Worm (Caenorhabditis elegans) whole organism, midembryonic: ENCODE measurements around the gene flp-23.

Experiments used
- T22C8.4 ChIP-seq: fragments of 200-800 bp; sonication (Bioruptor generic); IDR thresholded peaks from 2 replicates; pipeline ENCODE4 v1.3.6; 2022; ENCODE audit warnings: missing genetic modification characterization, missing compliant biosample characterization
- cog-1 ChIP-seq: sonication (generic microtip); optimal IDR thresholded peaks from 2 replicates; lab custom pipeline; 2016; ENCODE audit warnings: missing genetic modification characterization, missing compliant biosample characterization
- flt-1 ChIP-seq: fragments of 200-800 bp; sonication (Bioruptor generic); IDR thresholded peaks from 2 replicates; pipeline ENCODE4 v1.3.6; 2022; ENCODE audit warnings: missing genetic modification characterization, missing compliant biosample characterization
- ref-1 ChIP-seq: fragments of 200-800 bp; sonication (Bioruptor generic); conservative IDR thresholded peaks from 2 replicates; pipeline ENCODE4 v1.3.6; 2022; ENCODE audit warnings: missing genetic modification reagents, missing genetic modification characterization, missing compliant biosample characterization

DNA sequence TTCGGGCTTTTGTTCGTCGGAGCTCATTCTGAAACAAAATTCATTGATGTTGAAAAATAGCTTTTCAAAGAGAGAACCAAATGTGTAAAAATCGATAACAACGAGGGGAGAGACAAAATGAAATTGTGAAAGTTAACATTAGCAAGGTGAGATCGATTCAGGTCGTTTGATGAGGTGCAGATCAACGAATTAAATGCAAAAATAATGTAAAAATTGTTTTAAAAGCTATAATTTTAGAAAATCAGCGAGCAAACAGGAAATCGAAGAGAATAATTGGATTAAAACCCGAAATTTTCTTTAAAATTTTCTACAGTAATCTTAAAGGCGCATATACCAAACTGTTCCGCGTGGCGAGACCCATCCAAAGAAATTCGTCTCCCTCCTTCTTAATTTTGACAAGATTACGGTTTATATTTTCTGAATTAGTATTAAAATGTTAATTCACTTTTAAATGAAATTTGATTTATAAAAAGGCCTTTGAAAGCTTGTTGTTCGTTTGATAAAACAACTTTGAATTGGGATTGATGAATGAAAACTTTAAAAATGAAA, 32.1 kb upstream of the flp-23 start, which contains the start of gene C13G5.2:
- TF ChIP-seq ref-1 (no peak), cog-1 (tag; lab: Kevin White, UChicago) (no peak), flt-1 (GFP tag; lab: Robert Waterston, UW) (no peak), T22C8.4 (GFP tag; lab: Robert Waterston, UW) (peak; percentile 26; the same call in 1 of the 2 replicates)
